Worm (Caenorhabditis elegans) whole organism, L1 larva: ENCODE measurements around the gene D1005.2.

Experiments used
- C04F5.9 ChIP-seq: sonication (generic microtip); optimal IDR thresholded peaks from 2 replicates; lab custom pipeline; 2016; ENCODE audit warnings: missing genetic modification characterization, missing compliant biosample characterization
- elt-2 ChIP-seq: sonication (generic microtip); optimal IDR thresholded peaks from 2 replicates; lab custom pipeline; 2016; ENCODE audit warnings: missing genetic modification characterization, mild to moderate bottlenecking, inconsistent platforms, missing compliant biosample characterization, missing genetic modification reagents
- fkh-10 ChIP-seq: sonication (generic microtip); optimal IDR thresholded peaks from 2 replicates; lab custom pipeline; 2017; ENCODE audit warnings: missing biosample characterization, missing genetic modification reagents, missing genetic modification characterization
- lsy-2 ChIP-seq, 2 experiments: fragments of 150-350 bp; optimal IDR thresholded peaks; 2 replicates each; lab custom pipeline; 2014; ENCODE audit warnings: missing biosample characterization in 2 of 2, missing genetic modification characterization in 2 of 2
- nhr-11 ChIP-seq: fragments of 150-350 bp; optimal IDR thresholded peaks from 2 replicates; lab custom pipeline; 2014; ENCODE audit warnings: missing biosample characterization, missing genetic modification characterization
- nhr-28 ChIP-seq: fragments of 150-350 bp; optimal IDR thresholded peaks from 2 replicates; lab custom pipeline; 2014; ENCODE audit warnings: missing biosample characterization, missing genetic modification characterization

DNA sequence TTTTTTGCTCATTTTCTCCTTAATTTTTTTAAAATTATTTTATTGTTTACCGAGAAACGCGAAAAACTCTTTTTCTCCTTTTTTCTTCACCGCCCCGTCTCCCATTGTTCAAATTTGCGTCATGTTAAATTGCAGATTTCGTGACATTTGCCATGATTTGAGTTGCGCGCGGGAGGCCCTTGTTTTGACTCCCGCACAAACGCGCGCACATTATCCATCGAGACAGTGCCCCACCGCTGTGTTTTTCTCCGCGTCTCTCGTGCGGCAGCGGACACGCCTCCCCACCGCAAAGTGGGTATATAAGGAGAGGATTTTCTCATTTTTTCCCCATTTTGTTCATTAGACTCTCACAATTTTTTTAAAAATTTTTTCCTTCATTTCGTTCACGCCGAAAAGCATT, 17.2 kb downstream of the D1005.2 start:
- no peak for TF ChIP-seq C04F5.9 (tag; lab: Kevin White, UChicago)
- TF ChIP-seq lsy-2 (tag; optimal IDR thresholded peaks at IDR 0.05; lab: Kevin White, UChicago) = no peak
- no peak for TF ChIP-seq nhr-11
- no peak for TF ChIP-seq fkh-10 (GFP tag; lab: Kevin White, UChicago)
- TF ChIP-seq elt-2 (tag; lab: Kevin White, UChicago) = no peak
- no peak for TF ChIP-seq nhr-28
